Fruit fly (Drosophila melanogaster) whole organism, embryonic: ENCODE results near the gene Rpn11.
A peak's percentile ranks its signal among the peaks of the same experiment; 100 is the strongest.

Experiments used
- CG1024 ChIP-seq: fragments of 200-800 bp; sonication (Bioruptor generic); IDR thresholded peaks from 2 replicates; pipeline ENCODE4 v1.3.6; 2022; ENCODE audit warnings: missing biosample characterization, missing genetic modification characterization
- CG10543 ChIP-seq: fragments of 200-800 bp; sonication (Bioruptor generic); optimal IDR thresholded peaks from 3 replicates; lab custom pipeline; 2017; ENCODE audit warnings: missing biosample characterization, mild to moderate bottlenecking, missing genetic modification characterization, moderate library complexity
- CG10654 ChIP-seq: fragments of 200-800 bp; sonication (Bioruptor generic); optimal IDR thresholded peaks from 2 replicates; lab custom pipeline; 2016; ENCODE audit warnings: missing biosample characterization, missing genetic modification characterization
- CG10959 ChIP-seq: fragments of 200-800 bp; sonication (Bioruptor generic); IDR thresholded peaks from 2 replicates; pipeline ENCODE4 v1.3.6; 2022; ENCODE audit warnings: missing biosample characterization, missing genetic modification characterization
- CG11723 ChIP-seq: fragments of 200-800 bp; sonication (Bioruptor generic); optimal IDR thresholded peaks from 2 replicates; lab custom pipeline; 2017; ENCODE audit warnings: missing biosample characterization, mild to moderate bottlenecking, missing genetic modification characterization
- CG12942 ChIP-seq: fragments of 200-800 bp; sonication (Bioruptor generic); optimal IDR thresholded peaks from 3 replicates; lab custom pipeline; 2016; ENCODE audit warnings: missing biosample characterization, missing genetic modification characterization
- CG13296 ChIP-seq: fragments of 200-800 bp; sonication (Bioruptor generic); optimal IDR thresholded peaks from 3 replicates; lab custom pipeline; 2018; ENCODE audit warnings: missing biosample characterization, mild to moderate bottlenecking, missing genetic modification characterization
- CG13624 ChIP-seq: fragments of 200-800 bp; sonication (Bioruptor generic); optimal IDR thresholded peaks from 2 replicates; lab custom pipeline; 2016; ENCODE audit warnings: missing biosample characterization, missing genetic modification characterization
- CG15696 ChIP-seq: fragments of 200-800 bp; sonication (Bioruptor generic); optimal IDR thresholded peaks from 2 replicates; lab custom pipeline; 2019; ENCODE audit warnings: missing biosample characterization, mild to moderate bottlenecking, missing genetic modification characterization, moderate library complexity
- CG1602 ChIP-seq: fragments of 200-800 bp; sonication (Bioruptor generic); optimal IDR thresholded peaks from 3 replicates; lab custom pipeline; 2016; ENCODE audit warnings: missing biosample characterization, missing genetic modification characterization
- CG16813 ChIP-seq: fragments of 200-800 bp; sonication (Bioruptor generic); IDR thresholded peaks from 3 replicates; pipeline ENCODE4 v1.3.6; 2022; ENCODE audit warnings: missing biosample characterization, missing genetic modification characterization; ENCODE audit not compliant: partially characterized antibody
- CG17359 ChIP-seq: fragments of 200-800 bp; sonication (Bioruptor generic); optimal IDR thresholded peaks from 3 replicates; lab custom pipeline; 2018; ENCODE audit warnings: missing biosample characterization, mild to moderate bottlenecking, missing genetic modification characterization, moderate library complexity
- CG18011 ChIP-seq: fragments of 200-800 bp; sonication (Bioruptor generic); optimal IDR thresholded peaks from 2 replicates; lab custom pipeline; 2017; ENCODE audit warnings: missing biosample characterization, missing genetic modification characterization, mild to moderate bottlenecking, moderate library complexity, missing genotype
- CG18262 ChIP-seq: fragments of 200-800 bp; optimal IDR thresholded peaks from 3 replicates; lab custom pipeline; 2019; ENCODE audit warnings: missing biosample characterization, mild to moderate bottlenecking, missing genetic modification characterization, moderate library complexity
- CG2116 ChIP-seq: fragments of 200-800 bp; sonication (Bioruptor generic); optimal IDR thresholded peaks from 3 replicates; lab custom pipeline; 2018; ENCODE audit warnings: missing biosample characterization, mild to moderate bottlenecking, missing genetic modification characterization
- CG2120 ChIP-seq: fragments of 200-800 bp; sonication (Bioruptor generic); optimal IDR thresholded peaks from 3 replicates; lab custom pipeline; 2016; ENCODE audit warnings: missing biosample characterization, missing genetic modification characterization
- CG31441 ChIP-seq: fragments of 200-800 bp; sonication (Bioruptor generic); IDR thresholded peaks from 2 replicates; pipeline ENCODE4 v1.3.6; 2022; ENCODE audit warnings: missing biosample characterization, missing genetic modification characterization
- CG33213 ChIP-seq: fragments of 200-800 bp; sonication (Bioruptor generic); optimal IDR thresholded peaks from 3 replicates; lab custom pipeline; 2016; ENCODE audit warnings: missing biosample characterization, missing genetic modification characterization
- CG3726 ChIP-seq: fragments of 200-800 bp; sonication (Bioruptor generic); IDR thresholded peaks from 3 replicates; pipeline ENCODE4, ENCODE4 v1.3.6; 2022; ENCODE audit warnings: missing biosample characterization, missing genetic modification characterization
- CG3995 ChIP-seq: fragments of 200-800 bp; sonication (Bioruptor generic); optimal IDR thresholded peaks from 3 replicates; lab custom pipeline; 2016; ENCODE audit warnings: missing biosample characterization, missing genetic modification characterization
- CG6254 ChIP-seq: fragments of 200-800 bp; sonication (Bioruptor generic); optimal IDR thresholded peaks from 3 replicates; lab custom pipeline; 2017; ENCODE audit warnings: mild to moderate bottlenecking, missing biosample characterization, missing genetic modification reagents, missing genetic modification characterization
- D19A ChIP-seq: fragments of 200-800 bp; optimal IDR thresholded peaks from 3 replicates; lab custom pipeline; 2019; ENCODE audit warnings: missing biosample characterization, mild to moderate bottlenecking, missing genetic modification characterization, moderate library complexity
- Dbx ChIP-seq: fragments of 200-800 bp; sonication (Bioruptor generic); IDR thresholded peaks from 3 replicates; pipeline ENCODE4 v1.3.6; 2022; ENCODE audit warnings: missing biosample characterization, missing genetic modification characterization
- Dip2 ChIP-seq: fragments of 200-800 bp; sonication (Bioruptor generic); IDR thresholded peaks from 2 replicates; pipeline ENCODE4 v1.3.6; 2022; ENCODE audit warnings: missing biosample characterization, missing genetic modification characterization
- Doc2 ChIP-seq: fragments of 200-800 bp; sonication (Bioruptor generic); IDR thresholded peaks from 2 replicates; pipeline ENCODE4 v1.3.6; 2022; ENCODE audit warnings: missing biosample characterization, missing genetic modification characterization
- E2f2 ChIP-seq: fragments of 200-800 bp; sonication (Bioruptor generic); IDR thresholded peaks from 2 replicates; pipeline ENCODE4 v1.3.6; 2022; ENCODE audit warnings: missing biosample characterization, missing genetic modification characterization
- Hr51 ChIP-seq, 2 experiments: fragments of 200-800 bp; sonication (Bioruptor generic); optimal IDR thresholded peaks; 2 replicates in 1 of 2; 3 replicates in 1 of 2; lab custom pipeline; 2016 to 2018; ENCODE audit warnings: missing biosample characterization in 2 of 2, missing genetic modification characterization in 2 of 2, mild to moderate bottlenecking in 1 of 2, moderate library complexity in 1 of 2
- NC2β ChIP-seq: fragments of 200-800 bp; sonication (Bioruptor generic); optimal IDR thresholded peaks from 2 replicates; lab custom pipeline; 2016; ENCODE audit warnings: missing biosample characterization, missing genetic modification characterization
- Ravus ChIP-seq: fragments of 200-800 bp; sonication (Bioruptor generic); IDR thresholded peaks from 2 replicates; pipeline ENCODE4 v1.3.6; 2022; ENCODE audit warnings: missing biosample characterization, missing genetic modification characterization
- Spps ChIP-seq: fragments of 200-800 bp; sonication (Bioruptor generic); optimal IDR thresholded peaks from 2 replicates; lab custom pipeline; 2018; ENCODE audit warnings: missing biosample characterization, mild to moderate bottlenecking, missing genetic modification characterization
- Ssrp ChIP-seq: fragments of 200-800 bp; sonication (Bioruptor generic); optimal IDR thresholded peaks from 2 replicates; lab custom pipeline; 2018; ENCODE audit warnings: missing biosample characterization, mild to moderate bottlenecking, missing genetic modification characterization, moderate library complexity
- Vsx1 ChIP-seq: fragments of 200-800 bp; sonication (Bioruptor generic); optimal IDR thresholded peaks from 2 replicates; lab custom pipeline; 2017; ENCODE audit warnings: missing biosample characterization, mild to moderate bottlenecking, missing genetic modification characterization, missing genetic modification reagents
- caup ChIP-seq: fragments of 200-800 bp; sonication (Bioruptor generic); optimal IDR thresholded peaks from 3 replicates; lab custom pipeline; 2017; ENCODE audit warnings: missing biosample characterization, mild to moderate bottlenecking, missing genetic modification characterization, moderate library complexity; ENCODE audit not compliant: severe bottlenecking
- corto ChIP-seq: fragments of 200-800 bp; sonication (Bioruptor generic); optimal IDR thresholded peaks from 2 replicates; lab custom pipeline; 2016; ENCODE audit warnings: missing biosample characterization, mild to moderate bottlenecking, missing genetic modification characterization, moderate library complexity
- croc ChIP-seq: fragments of 200-800 bp; sonication (Bioruptor generic); conservative IDR thresholded peaks from 3 replicates; pipeline ENCODE4 v1.3.6; 2022; ENCODE audit warnings: missing biosample characterization, missing genetic modification characterization
- crol ChIP-seq: fragments of 200-800 bp; sonication (Bioruptor generic); IDR thresholded peaks from 2 replicates; pipeline ENCODE4 v1.3.6; 2022; ENCODE audit warnings: missing biosample characterization, missing genetic modification characterization
- eyg ChIP-seq: fragments of 200-800 bp; sonication (Bioruptor generic); optimal IDR thresholded peaks from 3 replicates; lab custom pipeline; 2016; ENCODE audit warnings: missing biosample characterization, missing genetic modification characterization
- gt ChIP-seq: fragments of 200-800 bp; sonication (Bioruptor generic); IDR thresholded peaks from 2 replicates; pipeline ENCODE4 v1.3.6; 2022; ENCODE audit warnings: missing biosample characterization, missing genetic modification characterization
- hbn ChIP-seq: fragments of 200-800 bp; sonication (Bioruptor generic); IDR thresholded peaks from 2 replicates; pipeline ENCODE4 v1.3.6; 2022; ENCODE audit warnings: missing biosample characterization, missing genetic modification characterization; ENCODE audit not compliant: partially characterized antibody
- hkb ChIP-seq, 2 experiments: fragments of 200-800 bp in 1 of 2; fragments of >200 bp in 1 of 2; sonication (Bioruptor generic) in 1 of 2; IDR thresholded peaks in 1 of 2; optimal IDR thresholded peaks in 1 of 2; 2 replicates each; pipeline versions ENCODE4 v1.3.6 to Lab custom; 2017 to 2022; ENCODE audit warnings: missing biosample characterization in 1 of 2, missing genetic modification characterization in 1 of 2
- ind ChIP-seq: fragments of 200-800 bp; sonication (Bioruptor generic); optimal IDR thresholded peaks from 3 replicates; lab custom pipeline; 2016; ENCODE audit warnings: missing biosample characterization, missing genetic modification characterization
- jumu ChIP-seq: fragments of 200-800 bp; sonication (Bioruptor generic); optimal IDR thresholded peaks from 3 replicates; lab custom pipeline; 2016; ENCODE audit warnings: missing biosample characterization, missing genetic modification characterization
- pb ChIP-seq: fragments of 200-800 bp; sonication (Bioruptor generic); optimal IDR thresholded peaks from 3 replicates; lab custom pipeline; 2016; ENCODE audit warnings: missing biosample characterization, missing genetic modification characterization
- sim ChIP-seq: fragments of 200-800 bp; sonication (Bioruptor generic); IDR thresholded peaks from 2 replicates; pipeline ENCODE4 v1.3.6; 2022; ENCODE audit warnings: missing biosample characterization, missing genetic modification characterization
- sisA ChIP-seq: fragments of 200-800 bp; sonication (Bioruptor generic); IDR thresholded peaks from 2 replicates; pipeline ENCODE4 v1.3.6; 2022; ENCODE audit warnings: missing biosample characterization, missing genetic modification characterization
- stwl ChIP-seq: fragments of 200-800 bp; sonication (Bioruptor generic); optimal IDR thresholded peaks from 3 replicates; lab custom pipeline; 2018; ENCODE audit warnings: missing biosample characterization, mild to moderate bottlenecking, missing genetic modification characterization, moderate library complexity
- twi ChIP-seq: fragments of 200-800 bp; optimal IDR thresholded peaks from 2 replicates; lab custom pipeline; 2019; ENCODE audit warnings: missing biosample characterization, mild to moderate bottlenecking, missing genetic modification characterization, moderate library complexity
- vfl ChIP-seq: fragments of 200-800 bp; sonication (Bioruptor generic); optimal IDR thresholded peaks from 2 replicates; lab custom pipeline; 2016; ENCODE audit warnings: missing biosample characterization, missing genetic modification characterization
- vvl ChIP-seq: fragments of 200-800 bp; sonication (Bioruptor generic); IDR thresholded peaks from 2 replicates; pipeline ENCODE4 v1.3.6; 2022; ENCODE audit warnings: missing biosample characterization, missing genetic modification characterization

Gene Rpn11

dm6 chr2L:5044892-5045619 is 14.5 kb downstream of the Rpn11 start (continued):
- TF ChIP-seq CG10543 (GFP tag; lab: Kevin White, UChicago) = no peak
- peak; percentile 15 for TF ChIP-seq CG2116
- no peak for TF ChIP-seq hkb (optimal IDR thresholded peaks at IDR 0.05; lab: Kevin White, UChicago)
- TF ChIP-seq hkb (GFP tag; IDR thresholded peaks at IDR 0.05; lab: Robert Waterston, UW) = peak; percentile 55
- TF ChIP-seq CG11723 (GFP tag; lab: Kevin White, UChicago) = peak; percentile 6
- TF ChIP-seq NC2β (GFP tag; lab: Kevin White, UChicago) = no peak
- peak; percentile 3 for TF ChIP-seq CG33213 (GFP tag; lab: Kevin White, UChicago)
- peak; percentile 36 for TF ChIP-seq CG12942 (GFP tag; lab: Kevin White, UChicago)
- peak; percentile 46 for TF ChIP-seq Ssrp (tag; lab: Kevin White, UChicago)
- TF ChIP-seq CG13624 = peak; percentile 45
- no peak for TF ChIP-seq gt (GFP tag; lab: Robert Waterston, UW)
- TF ChIP-seq CG1602 (GFP tag; lab: Kevin White, UChicago) = peak; percentile 29
- TF ChIP-seq CG6254 (GFP tag; lab: Kevin White, UChicago) = peak; percentile 30
- no peak for TF ChIP-seq twi (tag; lab: Kevin White, UChicago)
- TF ChIP-seq CG10959 (GFP tag; lab: Robert Waterston, UW) = no peak
- no peak for TF ChIP-seq hbn (GFP tag; lab: Robert Waterston, UW)
- no peak for TF ChIP-seq Ravus (GFP tag; lab: Robert Waterston, UW)
- no peak for TF ChIP-seq CG16813 (GFP tag; lab: Robert Waterston, UW)
- no peak for TF ChIP-seq CG18011 (GFP tag; lab: Kevin White, UChicago)
- TF ChIP-seq CG1024 (GFP tag; lab: Robert Waterston, UW) = peak; percentile 45; the same call in 1 of the 2 replicates
- no peak for TF ChIP-seq corto (GFP tag; lab: Kevin White, UChicago)
- no peak for TF ChIP-seq Dbx
- no peak for TF ChIP-seq pb (GFP tag; lab: Kevin White, UChicago)
- TF ChIP-seq ind = peak; percentile 54
- TF ChIP-seq jumu (GFP tag; lab: Kevin White, UChicago) = peak; percentile 14
- TF ChIP-seq eyg (GFP tag; lab: Kevin White, UChicago) = no peak
- no peak for TF ChIP-seq Spps
- TF ChIP-seq vfl (GFP tag; lab: Kevin White, UChicago) = no peak
- TF ChIP-seq CG13296 (GFP tag; lab: Kevin White, UChicago) = peak; percentile 43
- 0 out of 2 replicates have a peak, but pooled peaks have one; percentile 23 for TF ChIP-seq E2f2 (GFP tag; lab: Robert Waterston, UW)
- TF ChIP-seq Vsx1 (GFP tag; lab: Kevin White, UChicago) = peak; percentile 30
- no peak for TF ChIP-seq Doc2 (GFP tag; lab: Robert Waterston, UW)
- TF ChIP-seq CG18262 (tag; lab: Kevin White, UChicago) = peak; percentile 75
- TF ChIP-seq crol (GFP tag; lab: Robert Waterston, UW) = no peak
- no peak for TF ChIP-seq sim (GFP tag; lab: Robert Waterston, UW)
- peak; percentile 27; the same call in 1 of the 2 replicates for TF ChIP-seq vvl (GFP tag; lab: Robert Waterston, UW)
- no peak for TF ChIP-seq CG3726 (GFP tag; lab: Robert Waterston, UW)
- no peak for TF ChIP-seq CG15696 (tag; lab: Kevin White, UChicago)
- peak; percentile 7 to 73 for TF ChIP-seq Hr51 (GFP tag; optimal IDR thresholded peaks at IDR 0.05; lab: Kevin White, UChicago)
- peak; percentile 35; the same call in 1 of the 3 replicates for TF ChIP-seq croc (GFP tag; lab: Robert Waterston, UW)
- TF ChIP-seq CG3995 = no peak
- no peak for TF ChIP-seq Dip2 (GFP tag; lab: Robert Waterston, UW)
- no peak for TF ChIP-seq stwl (tag; lab: Kevin White, UChicago)
- peak; percentile 35; the same call in 1 of the 2 replicates for TF ChIP-seq sisA (GFP tag; lab: Robert Waterston, UW)
- TF ChIP-seq CG2120 (GFP tag; lab: Kevin White, UChicago) = peak; percentile 37
- peak; percentile 83 for TF ChIP-seq CG31441 (GFP tag; lab: Robert Waterston, UW)
- TF ChIP-seq CG17359 = peak; percentile 46
- peak; percentile 14 for TF ChIP-seq CG10654 (GFP tag; lab: Kevin White, UChicago)
- TF ChIP-seq caup (GFP tag; lab: Kevin White, UChicago) = peak; percentile 16
- peak; percentile 75 for TF ChIP-seq D19A
